Worm (Caenorhabditis elegans): ENCODE data around the gene rpc-25.

rpc-25 gene

ce11 chrV:10204863-10205338 lies 1.5 kb downstream of the rpc-25 start, which contains the start of the genes ZK856.19 and ZK856.11:
Gene ZK856.19 (minus strand): TSS chrV:10204913.
Gene ZK856.11 (minus strand): TSS chrV:10204938.
- TF ChIP-seq unc-42 (tag; optimal IDR thresholded peaks at IDR 0.05): peak; percentile 20
- no peak for TF ChIP-seq ztf-16 (tag; optimal IDR thresholded peaks at IDR 0.05)
- peak; percentile 21 for TF ChIP-seq nfya-1 (tag; optimal IDR thresholded peaks at IDR 0.05)
- no peak for TF ChIP-seq ceh-6 (GFP tag; optimal IDR thresholded peaks at IDR 0.05)

DNA sequence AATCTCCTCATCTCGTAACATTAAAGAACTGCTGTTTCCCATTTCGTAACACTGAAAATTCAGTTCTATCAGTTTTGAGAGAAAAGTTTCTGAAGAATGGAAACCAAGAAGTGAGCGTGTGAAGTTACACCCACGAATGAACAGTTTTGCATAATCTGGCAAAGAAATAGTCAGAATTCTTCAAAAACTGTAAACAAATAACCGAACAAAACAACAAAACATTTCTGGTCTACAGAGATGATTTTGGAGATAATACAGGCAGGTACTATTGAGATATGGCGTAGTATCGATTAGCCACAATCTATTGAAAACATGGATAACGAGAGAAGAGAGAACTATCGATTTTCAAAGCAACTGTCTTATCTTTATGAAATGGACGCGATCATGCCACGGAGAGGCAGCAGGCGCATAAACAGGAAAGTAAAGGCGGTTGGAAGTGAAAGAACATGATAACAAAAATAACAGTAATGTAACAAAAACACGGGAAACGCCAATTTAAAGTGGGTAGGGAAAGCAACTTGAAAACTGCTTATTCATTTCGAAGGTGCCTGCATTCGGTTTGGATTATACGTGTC lies 2.9 kb downstream of the rpc-25 start, which contains the start of gene chpf-1:
Gene chpf-1, minus strand, starts transcription at position 51 of the 575 bp plus-strand sequence.
- TF ChIP-seq pax-1 (tag; optimal IDR thresholded peaks at IDR 0.05) (no peak), elt-2 (tag; optimal IDR thresholded peaks at IDR 0.05) (peak; percentile 41)

- TF ChIP-seq nhr-11 (tag; optimal IDR thresholded peaks at IDR 0.05) (no peak), ceh-22 (tag; optimal IDR thresholded peaks at IDR 0.05) (no peak), madf-2 (tag; optimal IDR thresholded peaks at IDR 0.05) (no peak), gmeb-2 (tag; optimal IDR thresholded peaks at IDR 0.05) (no peak), odd-2 (tag; optimal IDR thresholded peaks at IDR 0.05) (no peak), dve-1 (tag; optimal IDR thresholded peaks at IDR 0.05) (no peak), pqm-1 (tag; optimal IDR thresholded peaks at IDR 0.05) (no peak), sox-4 (tag; optimal IDR thresholded peaks at IDR 0.05) (no peak), ceh-19 (GFP tag; optimal IDR thresholded peaks at IDR 0.05) (no peak), pat-9 (tag; optimal IDR thresholded peaks at IDR 0.05) (no peak), hlh-8 (tag; optimal IDR thresholded peaks at IDR 0.05) (no peak), F13H6.1 (tag; optimal IDR thresholded peaks at IDR 0.05) (no peak), ceh-48 (tag; optimal IDR thresholded peaks at IDR 0.05) (no peak), lin-11 (tag; optimal IDR thresholded peaks at IDR 0.05) (no peak), ref-2 (tag; optimal IDR thresholded peaks at IDR 0.05) (no peak), ceh-6 (GFP tag; optimal IDR thresholded peaks at IDR 0.05) (no peak), pag-3 (tag; optimal IDR thresholded peaks at IDR 0.05; ENCODE audit: borderline replicate concordance) (no peak), eyg-1 (tag; optimal IDR thresholded peaks at IDR 0.05) (no peak), elt-4 (tag; optimal IDR thresholded peaks at IDR 0.05) (no peak)
Measured at ce11 chrV:10202340-10202739, 4.1 kb downstream of the rpc-25 start.

- TF ChIP-seq lim-6 (tag; optimal IDR thresholded peaks at IDR 0.05) (no peak), ahr-1 (tag; optimal IDR thresholded peaks at IDR 0.05) (no peak), ttx-3 (tag; optimal IDR thresholded peaks at IDR 0.05) (no peak), ceh-30 (tag; optimal IDR thresholded peaks at IDR 0.05) (no peak), ceh-48 (tag; optimal IDR thresholded peaks at IDR 0.05) (no peak), zip-5 (tag; optimal IDR thresholded peaks at IDR 0.05) (no peak), elt-4 (tag; optimal IDR thresholded peaks at IDR 0.05) (no peak), ceh-34 (tag; optimal IDR thresholded peaks at IDR 0.05) (no peak), sox-2 (GFP tag; IDR thresholded peaks at IDR 0.05) (no peak), sdc-2 (tag; optimal IDR thresholded peaks at IDR 0.05) (no peak), unc-86 (tag; optimal IDR thresholded peaks at IDR 0.05) (no peak), ceh-2 (tag; optimal IDR thresholded peaks at IDR 0.05) (no peak)
Measured at ce11 chrV:10201913-10202312, 4.5 kb downstream of the rpc-25 start, which contains the start of gene ZK856.7. Gene ZK856.7 (plus strand): TSS chrV:10202098.

DNA sequence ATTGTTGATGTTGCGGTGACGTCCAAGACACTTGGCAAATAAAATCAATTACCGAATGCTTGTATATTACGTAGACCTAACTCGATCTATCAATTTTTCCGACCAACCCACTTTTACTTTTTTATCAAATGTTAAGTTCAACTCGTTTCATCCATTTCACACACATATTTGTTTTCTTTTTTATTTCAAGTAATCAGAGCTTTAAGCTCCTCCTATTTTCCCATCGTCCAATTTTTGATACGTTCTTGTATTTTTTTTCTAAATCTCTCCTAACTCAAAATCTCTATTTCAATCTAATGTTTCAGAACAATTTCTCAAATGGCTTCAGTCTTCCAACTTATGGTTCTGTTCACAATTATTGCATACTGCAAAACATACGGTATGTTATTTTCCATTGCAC lies 8.0 kb downstream of the rpc-25 start, which contains the start of gene ZK856.6:
Gene ZK856.6, plus strand, starts transcription at position 301 of the 400 bp plus-strand sequence.
- TF ChIP-seq nhr-11 (tag; optimal IDR thresholded peaks at IDR 0.05) (no peak), sox-4 (tag; optimal IDR thresholded peaks at IDR 0.05) (no peak), ceh-30 (tag; optimal IDR thresholded peaks at IDR 0.05) (no peak), ceh-6 (GFP tag; optimal IDR thresholded peaks at IDR 0.05) (no peak), C08G9.2 (tag; optimal IDR thresholded peaks at IDR 0.05) (no peak), ceh-45 (GFP tag; IDR thresholded peaks at IDR 0.05) (no peak), pqm-1 (tag; optimal IDR thresholded peaks at IDR 0.05) (no peak), fax-1 (tag; optimal IDR thresholded peaks at IDR 0.05) (no peak), lin-11 (tag; optimal IDR thresholded peaks at IDR 0.05) (no peak), ceh-31 (tag; optimal IDR thresholded peaks at IDR 0.05) (no peak), unc-3 (GFP tag; conservative IDR thresholded peaks at IDR 0.05) (no peak), unc-3 (tag; optimal IDR thresholded peaks at IDR 0.05) (no peak), hlh-8 (tag; optimal IDR thresholded peaks at IDR 0.05) (no peak), pros-1 (tag; optimal IDR thresholded peaks at IDR 0.05) (no peak), pha-2 (tag; optimal IDR thresholded peaks at IDR 0.05) (no peak), zip-5 (tag; optimal IDR thresholded peaks at IDR 0.05) (no peak), dmd-4 (tag; optimal IDR thresholded peaks at IDR 0.05; ENCODE audit: borderline replicate concordance) (no peak)
